Fruit fly (Drosophila melanogaster) whole organism, pupa: ENCODE data around the gene snky.

Experiments
- CG10348 ChIP-seq: fragments of 200-800 bp; sonication (Bioruptor generic); IDR thresholded peaks from 2 replicates; pipeline ENCODE4 v1.3.6; 2022; ENCODE audit warnings: missing biosample characterization, missing genetic modification characterization
- CG12605 ChIP-seq: fragments of 200-800 bp; sonication (Bioruptor generic); IDR thresholded peaks from 2 replicates; pipeline ENCODE4 v1.3.6; 2022; ENCODE audit warnings: missing biosample characterization, missing genetic modification characterization
- CG13204 ChIP-seq: fragments of 200-800 bp; sonication (Bioruptor generic); optimal IDR thresholded peaks from 2 replicates; lab custom pipeline; 2018; ENCODE audit warnings: missing biosample characterization, mild to moderate bottlenecking, missing genetic modification characterization, moderate library complexity
- CG14655 ChIP-seq: fragments of 200-800 bp; sonication (Bioruptor generic); optimal IDR thresholded peaks from 3 replicates; lab custom pipeline; 2017; ENCODE audit warnings: mild to moderate bottlenecking, missing biosample characterization, missing genetic modification reagents, missing genetic modification characterization
- CG15710 ChIP-seq: fragments of 200-800 bp; sonication (Bioruptor generic); optimal IDR thresholded peaks from 2 replicates; lab custom pipeline; 2018; ENCODE audit warnings: missing biosample characterization, mild to moderate bottlenecking, missing genetic modification characterization, moderate library complexity
- CG17806 ChIP-seq: fragments of 200-800 bp; sonication (Bioruptor generic); optimal IDR thresholded peaks from 2 replicates; lab custom pipeline; 2018; ENCODE audit warnings: missing biosample characterization, mild to moderate bottlenecking, missing genetic modification characterization, moderate library complexity
- CG32121 ChIP-seq: fragments of 200-800 bp; sonication (Bioruptor generic); IDR thresholded peaks from 2 replicates; pipeline ENCODE4 v1.3.6; 2022; ENCODE audit warnings: missing biosample characterization, missing genetic modification characterization
- CG34367 ChIP-seq: fragments of 200-800 bp; sonication (Bioruptor generic); optimal IDR thresholded peaks from 2 replicates; lab custom pipeline; 2018; ENCODE audit warnings: missing biosample characterization, mild to moderate bottlenecking, missing genetic modification characterization
- CG4496 ChIP-seq: fragments of 200-800 bp; sonication (Bioruptor generic); IDR thresholded peaks from 3 replicates; pipeline ENCODE4 v1.3.6; 2022; ENCODE audit warnings: missing biosample characterization, missing genetic modification characterization
- CG8159 ChIP-seq: fragments of 200-800 bp; sonication (Bioruptor generic); optimal IDR thresholded peaks from 3 replicates; lab custom pipeline; 2018; ENCODE audit warnings: missing biosample characterization, mild to moderate bottlenecking, missing genetic modification characterization, moderate library complexity
- CG8301 ChIP-seq: fragments of 200-800 bp; sonication (Bioruptor generic); optimal IDR thresholded peaks from 2 replicates; lab custom pipeline; 2018; ENCODE audit warnings: missing biosample characterization, mild to moderate bottlenecking, missing genetic modification characterization
- CG9948 ChIP-seq: fragments of 200-800 bp; sonication (Bioruptor generic); optimal IDR thresholded peaks from 2 replicates; lab custom pipeline; 2018; ENCODE audit warnings: missing biosample characterization, mild to moderate bottlenecking, missing genetic modification characterization, moderate library complexity
- D1 ChIP-seq: fragments of 200-800 bp; sonication (Bioruptor generic); optimal IDR thresholded peaks from 2 replicates; lab custom pipeline; 2018; ENCODE audit warnings: missing biosample characterization, mild to moderate bottlenecking, missing genetic modification characterization, moderate library complexity
- EcR ChIP-seq: fragments of 200-800 bp; sonication (Bioruptor generic); optimal IDR thresholded peaks from 3 replicates; lab custom pipeline; 2019; ENCODE audit warnings: missing biosample characterization, missing genetic modification characterization, mild to moderate bottlenecking, moderate library complexity, missing genetic modification reagents
- Ets98B ChIP-seq: fragments of 200-800 bp; sonication (Bioruptor generic); IDR thresholded peaks from 2 replicates; pipeline ENCODE4 v1.3.6; 2022; ENCODE audit warnings: missing biosample characterization, missing genetic modification characterization
- Pif1A ChIP-seq: fragments of 200-800 bp; sonication (Bioruptor generic); optimal IDR thresholded peaks from 3 replicates; lab custom pipeline; 2016; ENCODE audit warnings: missing biosample characterization, missing genetic modification characterization
- Pif1B ChIP-seq: fragments of 200-800 bp; sonication (Bioruptor generic); optimal IDR thresholded peaks from 3 replicates; lab custom pipeline; 2016; ENCODE audit warnings: missing biosample characterization, missing genetic modification characterization
- Snoo ChIP-seq: fragments of 200-800 bp; sonication (Bioruptor generic); optimal IDR thresholded peaks from 3 replicates; lab custom pipeline; 2017; ENCODE audit warnings: missing biosample characterization, mild to moderate bottlenecking, missing genetic modification characterization, inconsistent platforms
- fd96Ca ChIP-seq: fragments of 200-800 bp; sonication (Bioruptor generic); IDR thresholded peaks from 3 replicates; pipeline ENCODE4 v1.3.6; 2022; ENCODE audit warnings: missing biosample characterization, missing genetic modification characterization
- gl ChIP-seq: fragments of 200-800 bp; sonication (Bioruptor generic); optimal IDR thresholded peaks from 2 replicates; lab custom pipeline; 2018; ENCODE audit warnings: missing biosample characterization, mild to moderate bottlenecking, missing genetic modification characterization
- rn ChIP-seq: fragments of 200-800 bp; sonication (Bioruptor generic); IDR thresholded peaks from 2 replicates; pipeline ENCODE4 v1.3.6; 2022; ENCODE audit warnings: missing biosample characterization, missing genetic modification characterization

snky gene

dm6 chr3L:13146491-13146890 is 27.8 kb upstream of the snky start:
- TF ChIP-seq CG34367 (tag; lab: Kevin White, UChicago) (no peak), D1 (tag; lab: Kevin White, UChicago) (no peak), CG13204 (GFP tag; lab: Kevin White, UChicago) (no peak), Ets98B (no peak), CG4496 (GFP tag; lab: Robert Waterston, UW) (no peak), Pif1B (no peak), CG8301 (no peak), Snoo (no peak), CG15710 (tag; lab: Kevin White, UChicago) (no peak), CG17806 (tag; lab: Kevin White, UChicago) (no peak), EcR (no peak), Pif1A (GFP tag; lab: Kevin White, UChicago) (no peak), CG10348 (GFP tag; lab: Robert Waterston, UW) (no peak), CG9948 (tag; lab: Kevin White, UChicago) (no peak)

- TF ChIP-seq CG32121 (GFP tag; lab: Robert Waterston, UW) (no peak), gl (no peak), Snoo (no peak), D1 (tag; lab: Kevin White, UChicago) (no peak), CG8159 (tag; lab: Kevin White, UChicago) (no peak), CG10348 (GFP tag; lab: Robert Waterston, UW) (no peak), EcR (no peak), CG17806 (tag; lab: Kevin White, UChicago) (no peak), CG4496 (GFP tag; lab: Robert Waterston, UW) (no peak), Pif1B (no peak)
Measured at dm6 chr3L:13153915-13154542, 20.2 kb upstream of the snky start.

dm6 chr3L:13155276-13155675 is 19.0 kb upstream of the snky start:
- no peak for TF ChIP-seq CG8301
- TF ChIP-seq CG15710 (tag; lab: Kevin White, UChicago): no peak
- TF ChIP-seq CG17806 (tag; lab: Kevin White, UChicago): no peak
- TF ChIP-seq CG12605: no peak
- no peak for TF ChIP-seq gl
- no peak for TF ChIP-seq CG4496 (GFP tag; lab: Robert Waterston, UW)
- TF ChIP-seq CG13204 (GFP tag; lab: Kevin White, UChicago): no peak
- no peak for TF ChIP-seq CG8159 (tag; lab: Kevin White, UChicago)
- no peak for TF ChIP-seq Ets98B
- no peak for TF ChIP-seq rn
- TF ChIP-seq CG34367 (tag; lab: Kevin White, UChicago): no peak
- TF ChIP-seq CG10348 (GFP tag; lab: Robert Waterston, UW): no peak
- TF ChIP-seq, all 21 proteins: peak for 0

dm6 chr3L:13169280-13169679 is 5.0 kb upstream of the snky start:
- TF ChIP-seq CG10348 (GFP tag; lab: Robert Waterston, UW) (no peak), gl (no peak), Pif1B (no peak), fd96Ca (GFP tag; lab: Robert Waterston, UW) (no peak), Pif1A (GFP tag; lab: Kevin White, UChicago) (no peak), Ets98B (no peak), CG8159 (tag; lab: Kevin White, UChicago) (no peak), CG8301 (no peak)

dm6 chr3L:13170251-13170761 is 4.0 kb upstream of the snky start:
- TF ChIP-seq CG8159 (tag; lab: Kevin White, UChicago): no peak

dm6 chr3L:13172949-13173348 is 1.3 kb upstream of the snky start:
- TF ChIP-seq CG15710 (tag; lab: Kevin White, UChicago): peak; percentile 59
- peak; percentile 46 for TF ChIP-seq CG17806 (tag; lab: Kevin White, UChicago)
- TF ChIP-seq Ets98B: no peak
- peak; percentile 37 for TF ChIP-seq CG14655 (GFP tag; lab: Kevin White, UChicago)
- no peak for TF ChIP-seq Pif1A (GFP tag; lab: Kevin White, UChicago)
- peak; percentile 61 for TF ChIP-seq CG9948 (tag; lab: Kevin White, UChicago)
- peak; percentile 68 for TF ChIP-seq CG8159 (tag; lab: Kevin White, UChicago)
- peak; percentile 10 for TF ChIP-seq CG34367 (tag; lab: Kevin White, UChicago)
- TF ChIP-seq, all 21 proteins: peak for 6

dm6 chr3L:13173737-13174136 is 541 bp upstream of the snky start:
- TF ChIP-seq CG13204 (GFP tag; lab: Kevin White, UChicago) (peak; percentile 0), gl (no peak)
